Fruit fly (Drosophila melanogaster) whole organism, embryonic: ENCODE results near the gene CG46465.

Source experiments
- Blimp-1 ChIP-seq: fragments of 200-800 bp; sonication (Bioruptor generic); optimal IDR thresholded peaks from 3 replicates; lab custom pipeline; 2018; ENCODE audit warnings: missing biosample characterization, missing genetic modification characterization, mild to moderate bottlenecking, moderate library complexity, missing genetic modification reagents
- CG10147 ChIP-seq: fragments of 200-800 bp; sonication (Bioruptor generic); optimal IDR thresholded peaks from 2 replicates; lab custom pipeline; 2019; ENCODE audit warnings: missing biosample characterization, mild to moderate bottlenecking, missing genetic modification characterization, moderate library complexity
- CG10366 ChIP-seq: fragments of 200-800 bp; sonication (Bioruptor generic); IDR thresholded peaks from 2 replicates; pipeline ENCODE4 v1.3.6; 2022; ENCODE audit warnings: missing biosample characterization, missing genetic modification characterization
- CG11723 ChIP-seq: fragments of 200-800 bp; sonication (Bioruptor generic); optimal IDR thresholded peaks from 2 replicates; lab custom pipeline; 2017; ENCODE audit warnings: missing biosample characterization, mild to moderate bottlenecking, missing genetic modification characterization
- CG12219 ChIP-seq: fragments of 200-800 bp; sonication (Bioruptor generic); optimal IDR thresholded peaks from 3 replicates; lab custom pipeline; 2018; ENCODE audit warnings: missing biosample characterization, mild to moderate bottlenecking, missing genetic modification characterization
- CG13287 ChIP-seq: fragments of 200-800 bp; sonication (Bioruptor generic); IDR thresholded peaks from 2 replicates; pipeline ENCODE4 v1.3.6; 2022; ENCODE audit warnings: missing biosample characterization, missing genetic modification characterization; ENCODE audit not compliant: partially characterized antibody
- CG1603 ChIP-seq: fragments of 200-800 bp; sonication (Bioruptor generic); optimal IDR thresholded peaks from 2 replicates; lab custom pipeline; 2019; ENCODE audit warnings: missing biosample characterization, mild to moderate bottlenecking, missing genetic modification characterization, moderate library complexity
- CG1647 ChIP-seq: fragments of 200-800 bp; sonication (Bioruptor generic); optimal IDR thresholded peaks from 3 replicates; lab custom pipeline; 2016; ENCODE audit warnings: missing biosample characterization, missing genetic modification characterization
- CG17829 ChIP-seq: fragments of 200-800 bp; optimal IDR thresholded peaks from 2 replicates; lab custom pipeline; 2019; ENCODE audit warnings: missing biosample characterization, mild to moderate bottlenecking, missing genetic modification characterization, moderate library complexity
- CG2202 ChIP-seq: fragments of 200-800 bp; sonication (Bioruptor generic); optimal IDR thresholded peaks from 2 replicates; lab custom pipeline; 2018; ENCODE audit warnings: missing biosample characterization, mild to moderate bottlenecking, missing genetic modification characterization
- CG3726 ChIP-seq: fragments of 200-800 bp; sonication (Bioruptor generic); IDR thresholded peaks from 3 replicates; pipeline ENCODE4, ENCODE4 v1.3.6; 2022; ENCODE audit warnings: missing biosample characterization, missing genetic modification characterization
- CG42726 ChIP-seq: fragments of 200-800 bp; sonication (Bioruptor generic); IDR thresholded peaks from 2 replicates; pipeline ENCODE4 v1.3.6; 2022; ENCODE audit warnings: missing biosample characterization, missing genetic modification characterization; ENCODE audit not compliant: partially characterized antibody
- CG4404 ChIP-seq: fragments of 200-800 bp; sonication (Bioruptor generic); IDR thresholded peaks from 2 replicates; pipeline ENCODE4 v1.3.6; 2022; ENCODE audit warnings: missing biosample characterization, missing genetic modification characterization
- CG4820 ChIP-seq: fragments of 200-800 bp; sonication (Bioruptor generic); optimal IDR thresholded peaks from 3 replicates; lab custom pipeline; 2016; ENCODE audit warnings: missing biosample characterization, missing genetic modification characterization
- CG7786 ChIP-seq: fragments of 200-800 bp; sonication (Bioruptor generic); optimal IDR thresholded peaks from 2 replicates; lab custom pipeline; 2016; ENCODE audit warnings: missing biosample characterization, missing genetic modification characterization
- CG7839 ChIP-seq: fragments of 200-800 bp; sonication (Bioruptor generic); optimal IDR thresholded peaks from 3 replicates; lab custom pipeline; 2018; ENCODE audit warnings: missing biosample characterization, mild to moderate bottlenecking, missing genetic modification characterization, moderate library complexity
- CG7987 ChIP-seq: fragments of 200-800 bp; sonication (Bioruptor generic); optimal IDR thresholded peaks from 2 replicates; lab custom pipeline; 2018; ENCODE audit warnings: missing biosample characterization, mild to moderate bottlenecking, missing genetic modification characterization, moderate library complexity
- CG9727 ChIP-seq: fragments of 200-800 bp; sonication (Bioruptor generic); optimal IDR thresholded peaks from 3 replicates; lab custom pipeline; 2017; ENCODE audit warnings: missing biosample characterization, mild to moderate bottlenecking, missing genetic modification characterization
- CG9876 ChIP-seq: fragments of 200-800 bp; sonication (Bioruptor generic); optimal IDR thresholded peaks from 2 replicates; lab custom pipeline; 2016; ENCODE audit warnings: missing biosample characterization, missing genetic modification characterization
- CkIIα-i1 ChIP-seq: fragments of 200-800 bp; sonication (Bioruptor generic); IDR thresholded peaks from 2 replicates; pipeline ENCODE4 v1.3.6; 2022; ENCODE audit warnings: missing biosample characterization, missing genetic modification characterization
- Dfd ChIP-seq, 2 experiments: fragments of >200 bp; optimal IDR thresholded peaks; 2 replicates each; lab custom pipeline; 2017; ENCODE audit warnings: missing biosample characterization in 2 of 2, missing genetic modification characterization in 2 of 2
- Dref ChIP-seq: fragments of 200-800 bp; sonication (Bioruptor generic); IDR thresholded peaks from 2 replicates; pipeline ENCODE4 v1.3.6; 2022; ENCODE audit warnings: missing biosample characterization, missing genetic modification characterization
- Hand ChIP-seq: fragments of 200-800 bp; sonication (Bioruptor generic); optimal IDR thresholded peaks from 2 replicates; lab custom pipeline; 2017; ENCODE audit warnings: mild to moderate bottlenecking, missing biosample characterization, missing genetic modification reagents, missing genetic modification characterization
- HmgD ChIP-seq: fragments of 200-800 bp; sonication (Bioruptor generic); optimal IDR thresholded peaks from 3 replicates; lab custom pipeline; 2016; ENCODE audit warnings: missing biosample characterization, missing genetic modification characterization
- Hmx ChIP-seq: fragments of 200-800 bp; sonication (Bioruptor generic); optimal IDR thresholded peaks from 2 replicates; lab custom pipeline; 2016; ENCODE audit warnings: missing biosample characterization, missing genetic modification characterization
- Lhr ChIP-seq: fragments of 200-800 bp; sonication (Bioruptor generic); optimal IDR thresholded peaks from 3 replicates; lab custom pipeline; 2017; ENCODE audit warnings: mild to moderate bottlenecking, missing biosample characterization, missing genetic modification reagents, missing genetic modification characterization
- Mad ChIP-seq: fragments of 200-800 bp; sonication (Bioruptor generic); optimal IDR thresholded peaks from 2 replicates; lab custom pipeline; 2016; ENCODE audit warnings: missing biosample characterization, missing genetic modification characterization
- NfI ChIP-seq: fragments of 200-800 bp; sonication (Bioruptor generic); optimal IDR thresholded peaks from 3 replicates; lab custom pipeline; 2018; ENCODE audit warnings: missing biosample characterization, mild to moderate bottlenecking, missing genetic modification characterization, moderate library complexity
- Sox100B ChIP-seq: fragments of 200-800 bp; sonication (Bioruptor generic); optimal IDR thresholded peaks from 3 replicates; lab custom pipeline; 2018; ENCODE audit warnings: missing biosample characterization, mild to moderate bottlenecking, missing genetic modification characterization
- aop ChIP-seq: fragments of 200-800 bp; sonication (Bioruptor generic); IDR thresholded peaks from 2 replicates; pipeline ENCODE4 v1.3.6; 2022; ENCODE audit warnings: missing biosample characterization, missing genetic modification characterization
- bbx ChIP-seq: fragments of 200-800 bp; sonication (Bioruptor generic); IDR thresholded peaks from 2 replicates; pipeline ENCODE4 v1.3.6; 2022; ENCODE audit warnings: missing biosample characterization, missing genetic modification characterization; ENCODE audit not compliant: partially characterized antibody
- bigmax ChIP-seq: fragments of 200-800 bp; sonication (Bioruptor generic); optimal IDR thresholded peaks from 2 replicates; lab custom pipeline; 2018; ENCODE audit warnings: missing biosample characterization, mild to moderate bottlenecking, missing genetic modification characterization
- chm ChIP-seq: fragments of 200-800 bp; sonication (Bioruptor generic); IDR thresholded peaks from 2 replicates; pipeline ENCODE4 v1.3.6; 2022; ENCODE audit warnings: missing biosample characterization, missing genetic modification characterization
- croc ChIP-seq: fragments of 200-800 bp; sonication (Bioruptor generic); conservative IDR thresholded peaks from 3 replicates; pipeline ENCODE4 v1.3.6; 2022; ENCODE audit warnings: missing biosample characterization, missing genetic modification characterization
- da ChIP-seq: fragments of 200-800 bp; sonication (Bioruptor generic); optimal IDR thresholded peaks from 2 replicates; lab custom pipeline; 2016; ENCODE audit warnings: missing biosample characterization, missing genetic modification characterization
- emc ChIP-seq: fragments of 200-800 bp; sonication (Bioruptor generic); optimal IDR thresholded peaks from 2 replicates; lab custom pipeline; 2016; ENCODE audit warnings: missing biosample characterization, missing genetic modification characterization
- esg ChIP-seq: fragments of 200-800 bp; sonication (Bioruptor generic); conservative IDR thresholded peaks from 2 replicates; pipeline ENCODE4 v1.3.6; 2022; ENCODE audit warnings: missing biosample characterization, missing genetic modification characterization
- exex ChIP-seq: fragments of 200-800 bp; sonication (Bioruptor generic); optimal IDR thresholded peaks from 4 replicates; lab custom pipeline; 2018; ENCODE audit warnings: missing biosample characterization, mild to moderate bottlenecking, missing genetic modification characterization, moderate library complexity
- gcm ChIP-seq: fragments of 200-800 bp; sonication (Bioruptor generic); optimal IDR thresholded peaks from 2 replicates; lab custom pipeline; 2019; ENCODE audit warnings: missing biosample characterization, mild to moderate bottlenecking, missing genetic modification characterization, moderate library complexity
- grau ChIP-seq: fragments of 200-800 bp; optimal IDR thresholded peaks from 3 replicates; lab custom pipeline; 2019; ENCODE audit warnings: missing biosample characterization, mild to moderate bottlenecking, missing genetic modification characterization, moderate library complexity
- gsb-n ChIP-seq: fragments of 200-800 bp; sonication (Bioruptor generic); optimal IDR thresholded peaks from 3 replicates; lab custom pipeline; 2018; ENCODE audit warnings: missing biosample characterization, mild to moderate bottlenecking, missing genetic modification characterization
- gt ChIP-seq: fragments of 200-800 bp; sonication (Bioruptor generic); IDR thresholded peaks from 2 replicates; pipeline ENCODE4 v1.3.6; 2022; ENCODE audit warnings: missing biosample characterization, missing genetic modification characterization
- jigr1 ChIP-seq: fragments of 200-800 bp; sonication (Bioruptor generic); IDR thresholded peaks from 3 replicates; pipeline ENCODE4 v1.3.6; 2022; ENCODE audit warnings: missing biosample characterization, missing genetic modification characterization
- lola ChIP-seq, 3 experiments: fragments of >200 bp in 2 of 3; fragments of 200-800 bp in 1 of 3; sonication (Bioruptor generic) in 1 of 3; optimal IDR thresholded peaks; 2 replicates each; lab custom pipeline; 2017 to 2019; ENCODE audit warnings: missing biosample characterization in 3 of 3, missing genetic modification characterization in 3 of 3, mild to moderate bottlenecking in 1 of 3, moderate library complexity in 1 of 3
- row ChIP-seq: fragments of 200-800 bp; sonication (Bioruptor generic); IDR thresholded peaks from 3 replicates; pipeline ENCODE4 v1.3.6; 2022; ENCODE audit warnings: missing biosample characterization, missing genetic modification characterization
- sim ChIP-seq: fragments of 200-800 bp; sonication (Bioruptor generic); IDR thresholded peaks from 2 replicates; pipeline ENCODE4 v1.3.6; 2022; ENCODE audit warnings: missing biosample characterization, missing genetic modification characterization
- sob ChIP-seq: fragments of 200-800 bp; sonication (Bioruptor generic); IDR thresholded peaks from 2 replicates; pipeline ENCODE4 v1.3.6; 2022; ENCODE audit warnings: missing biosample characterization, missing genetic modification characterization
- tap ChIP-seq: fragments of 200-800 bp; optimal IDR thresholded peaks from 3 replicates; lab custom pipeline; 2019; ENCODE audit warnings: missing biosample characterization, mild to moderate bottlenecking, missing genetic modification characterization, moderate library complexity
- wek ChIP-seq: fragments of 200-800 bp; sonication (Bioruptor generic); optimal IDR thresholded peaks from 3 replicates; lab custom pipeline; 2018; ENCODE audit warnings: missing biosample characterization, mild to moderate bottlenecking, missing genetic modification characterization, moderate library complexity

The CG46465 gene

DNA sequence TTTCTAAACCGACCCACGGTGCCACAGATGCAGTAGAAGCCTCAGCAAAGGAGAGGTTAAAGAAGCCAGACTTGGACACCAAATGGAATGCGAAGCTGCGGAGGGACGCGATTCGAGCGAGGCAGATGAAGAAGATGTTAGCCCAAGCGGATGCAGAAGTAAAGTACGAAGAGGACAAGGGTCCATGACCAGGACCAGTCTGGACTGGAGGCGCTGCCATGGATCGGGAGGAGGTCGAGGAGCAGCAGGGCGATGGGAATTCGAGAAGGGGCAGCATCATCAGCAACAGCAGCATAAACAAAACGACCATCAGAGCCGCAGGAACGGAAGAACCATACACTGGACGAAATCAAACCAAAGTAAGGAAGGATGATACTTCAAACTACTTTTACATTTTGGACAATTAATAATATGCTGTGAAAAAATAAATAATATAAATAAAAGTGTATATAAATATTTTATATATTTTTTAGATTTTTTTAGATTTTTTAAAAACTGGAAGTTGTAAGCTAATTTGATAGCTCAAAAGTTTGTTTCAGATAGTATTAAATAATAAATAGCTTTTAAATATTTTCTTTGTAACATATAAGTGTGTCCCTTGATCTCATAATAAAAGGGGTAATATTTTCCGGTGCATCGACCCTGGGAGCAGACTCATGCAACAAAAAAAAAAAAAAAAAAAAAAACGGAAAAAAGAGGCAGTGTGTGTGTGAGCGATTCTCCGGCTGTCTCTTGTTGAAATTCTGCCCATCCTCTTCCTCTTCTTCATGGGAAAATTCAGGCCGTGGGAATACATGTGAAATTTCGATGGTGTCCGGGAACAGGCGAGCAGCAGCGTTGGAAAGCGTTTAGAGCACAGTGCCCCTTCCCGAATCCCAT lies 45.4 kb upstream of the CG46465 start (continued):
- peak; percentile 37 for TF ChIP-seq tap
- TF ChIP-seq Lhr (GFP tag; lab: Kevin White, UChicago) = no peak
- no peak for TF ChIP-seq CG10366 (GFP tag; lab: Robert Waterston, UW)
- TF ChIP-seq CG13287 (GFP tag; lab: Robert Waterston, UW) = no peak
- no peak for TF ChIP-seq CG4404
- no peak for TF ChIP-seq CG7786
- TF ChIP-seq exex (tag; lab: Kevin White, UChicago) = no peak
- TF ChIP-seq CG7839 (tag; lab: Kevin White, UChicago) = peak; percentile 46
- TF ChIP-seq gsb-n = peak; percentile 61
- no peak for TF ChIP-seq chm
- TF ChIP-seq Sox100B = peak; percentile 3
- TF ChIP-seq Hmx (GFP tag; lab: Kevin White, UChicago) = no peak
- peak in 1 of 3 experiments; percentile 68 for TF ChIP-seq lola (GFP tag; optimal IDR thresholded peaks at IDR 0.05; lab: Kevin White, UChicago)
- no peak for TF ChIP-seq jigr1 (GFP tag; lab: Robert Waterston, UW)
- TF ChIP-seq CG2202 (tag; lab: Kevin White, UChicago) = no peak
- TF ChIP-seq sob (GFP tag; lab: Robert Waterston, UW) = no peak
- no peak for TF ChIP-seq CG4820 (GFP tag; lab: Kevin White, UChicago)
- peak; percentile 39 for TF ChIP-seq bbx (GFP tag; lab: Robert Waterston, UW)
- TF ChIP-seq Mad = no peak
- TF ChIP-seq bigmax (GFP tag; lab: Kevin White, UChicago) = no peak
- no peak for TF ChIP-seq CG10147
- TF ChIP-seq CG1603 (tag; lab: Kevin White, UChicago) = no peak
- no peak for TF ChIP-seq esg (GFP tag; lab: Robert Waterston, UW)
- TF ChIP-seq CG17829 = peak; percentile 69
- no peak for TF ChIP-seq gt
- no peak for TF ChIP-seq Dref (GFP tag; lab: Robert Waterston, UW)
- no peak for TF ChIP-seq CG9876 (GFP tag; lab: Kevin White, UChicago)
- no peak for TF ChIP-seq HmgD (GFP tag; lab: Kevin White, UChicago)
- no peak for TF ChIP-seq wek (GFP tag; lab: Kevin White, UChicago)
- no peak for TF ChIP-seq CG1647 (GFP tag; lab: Kevin White, UChicago)
- TF ChIP-seq da (GFP tag; lab: Kevin White, UChicago) = no peak
- no peak for TF ChIP-seq NfI (GFP tag; lab: Kevin White, UChicago)
- TF ChIP-seq croc (GFP tag; lab: Robert Waterston, UW) = no peak
- TF ChIP-seq CG12219 (GFP tag; lab: Kevin White, UChicago) = no peak
- TF ChIP-seq CG7987 = no peak
- TF ChIP-seq CG3726 (GFP tag; lab: Robert Waterston, UW) = no peak
- no peak for TF ChIP-seq CkIIα-i1 (GFP tag; lab: Robert Waterston, UW)
- TF ChIP-seq CG11723 (GFP tag; lab: Kevin White, UChicago) = no peak
- no peak for TF ChIP-seq CG42726 (GFP tag; lab: Robert Waterston, UW)
- peak; percentile 30 for TF ChIP-seq gcm (GFP tag; lab: Kevin White, UChicago)
- TF ChIP-seq emc = no peak
- TF ChIP-seq CG9727 (GFP tag; lab: Kevin White, UChicago) = peak; percentile 52
- TF ChIP-seq Dfd (GFP tag; optimal IDR thresholded peaks at IDR 0.05; lab: Kevin White, UChicago) = no peak
- peak; percentile 45 for TF ChIP-seq grau
- peak; percentile 50 for TF ChIP-seq Blimp-1 (GFP tag; lab: Kevin White, UChicago)
- 0 out of 3 replicates have a peak, but pooled peaks have one; percentile 29 for TF ChIP-seq row (GFP tag; lab: Robert Waterston, UW)
- TF ChIP-seq aop (GFP tag; lab: Robert Waterston, UW) = no peak
- TF ChIP-seq sim (GFP tag; lab: Robert Waterston, UW) = no peak
- TF ChIP-seq Hand (GFP tag; lab: Kevin White, UChicago) = no peak
